Fruit fly (Drosophila melanogaster): ENCODE results near the gene CG11857.
A peak's percentile ranks its signal among the peaks of the same experiment; 100 is the strongest.

CG11857 gene

DNA sequence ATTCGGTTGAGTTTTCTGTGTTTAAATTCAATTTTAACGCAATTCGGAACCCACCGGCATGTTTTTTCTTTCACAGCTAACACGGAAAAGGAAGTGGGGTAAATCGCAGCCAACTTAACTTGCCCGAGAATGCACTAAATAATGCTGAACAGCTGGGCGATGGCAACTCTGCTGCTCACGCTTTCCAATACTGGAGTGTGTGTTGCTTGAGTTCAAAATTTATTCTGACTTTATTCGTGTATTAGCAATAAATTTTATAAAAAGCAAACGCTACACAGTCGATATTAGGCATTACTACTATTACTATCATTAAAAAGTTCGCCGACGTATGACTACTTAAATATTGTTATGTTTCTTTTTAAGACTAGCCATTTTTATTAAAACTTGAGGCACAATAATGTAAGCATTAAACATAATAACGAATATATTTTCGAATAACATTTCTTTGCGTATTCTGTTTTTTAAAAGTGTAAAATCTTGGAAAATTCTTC, 11.3 kb upstream of the CG11857 start, which contains the start of the genes RpS27 and Nup37:
RpS27 (minus strand) TSS at position 136 of the 491 bp plus-strand sequence.
Nup37 (plus strand) TSS at position 280 of the 491 bp plus-strand sequence.
- TF ChIP-seq CG3407 (GFP tag; optimal IDR thresholded peaks at IDR 0.05): peak; percentile 98
- peak; percentile 90 for TF ChIP-seq run (tag; optimal IDR thresholded peaks at IDR 0.05)
- TF ChIP-seq CG13287 (GFP tag; IDR thresholded peaks at IDR 0.05; ENCODE audit: partially characterized antibody): peak; percentile 14; the same call in 1 of the 2 replicates
- no peak for TF ChIP-seq br (optimal IDR thresholded peaks at IDR 0.05)
- TF ChIP-seq sqz (GFP tag; optimal IDR thresholded peaks at IDR 0.05): peak; percentile 98
- peak; percentile 97 for TF ChIP-seq CG4707 (GFP tag; optimal IDR thresholded peaks at IDR 0.05)
- TF ChIP-seq CG3838 (GFP tag; optimal IDR thresholded peaks at IDR 0.05): peak; percentile 98
- TF ChIP-seq CG4282 (GFP tag; optimal IDR thresholded peaks at IDR 0.05): peak; percentile 97
- peak; percentile 90 for TF ChIP-seq Sox102F (GFP tag; optimal IDR thresholded peaks at IDR 0.05)
- TF ChIP-seq zfh2 (GFP tag; optimal IDR thresholded peaks at IDR 0.05): peak; percentile 98
- peak; percentile 100 for TF ChIP-seq CG17912 (GFP tag; optimal IDR thresholded peaks at IDR 0.05)
- peak; percentile 91 for TF ChIP-seq CG14965 (GFP tag; optimal IDR thresholded peaks at IDR 0.05; ENCODE audit: borderline replicate concordance)
- TF ChIP-seq Abd-B (GFP tag; optimal IDR thresholded peaks at IDR 0.05): peak; percentile 93
- peak; percentile 92 for TF ChIP-seq CG2678 (tag; optimal IDR thresholded peaks at IDR 0.05)
- peak; percentile 93 for TF ChIP-seq CG14667 (GFP tag; IDR thresholded peaks at IDR 0.05)
- peak; percentile 94 for TF ChIP-seq Myb (GFP tag; optimal IDR thresholded peaks at IDR 0.05)
- peak; percentile 88 for TF ChIP-seq croc (GFP tag; conservative IDR thresholded peaks at IDR 0.05)
- peak; percentile 97 for TF ChIP-seq fd3F (GFP tag; optimal IDR thresholded peaks at IDR 0.05)
- TF ChIP-seq Sry-β (GFP tag; optimal IDR thresholded peaks at IDR 0.05): peak; percentile 80
- no peak for TF ChIP-seq CG34224 (GFP tag; IDR thresholded peaks at IDR 0.05; ENCODE audit: partially characterized antibody)
- no peak for TF ChIP-seq CG1832 (GFP tag; optimal IDR thresholded peaks at IDR 0.05)
- peak; percentile 98 for TF ChIP-seq fd64A (GFP tag; optimal IDR thresholded peaks at IDR 0.05)
- TF ChIP-seq Adf1 (GFP tag; IDR thresholded peaks at IDR 0.05): peak; percentile 79
- TF ChIP-seq CG16863 (GFP tag; optimal IDR thresholded peaks at IDR 0.05): peak; percentile 98
- TF ChIP-seq CG30020 (tag; optimal IDR thresholded peaks at IDR 0.05): peak; percentile 82
- peak; percentile 84 for TF ChIP-seq Nf-YB (GFP tag; optimal IDR thresholded peaks at IDR 0.05)
- TF ChIP-seq twi (tag; optimal IDR thresholded peaks at IDR 0.05): peak; percentile 93
- TF ChIP-seq cad (GFP tag; optimal IDR thresholded peaks at IDR 0.05): no peak
- TF ChIP-seq CG8924 (tag; optimal IDR thresholded peaks at IDR 0.05): peak; percentile 93
- peak; percentile 77 for TF ChIP-seq Dp (GFP tag; optimal IDR thresholded peaks at IDR 0.05)
- peak; percentile 93 for TF ChIP-seq CG12155 (GFP tag; optimal IDR thresholded peaks at IDR 0.05)
- peak; percentile 94 for TF ChIP-seq Bdp1 (GFP tag; optimal IDR thresholded peaks at IDR 0.05)
- peak; percentile 91 for TF ChIP-seq gem (tag; optimal IDR thresholded peaks at IDR 0.05)
- peak; percentile 98 for TF ChIP-seq CG18599 (GFP tag; optimal IDR thresholded peaks at IDR 0.05)
- peak; percentile 95 for TF ChIP-seq Dek (tag; optimal IDR thresholded peaks at IDR 0.05)
- TF ChIP-seq Asciz (GFP tag; optimal IDR thresholded peaks at IDR 0.05): peak; percentile 98
- peak; percentile 98 for TF ChIP-seq chn (GFP tag; optimal IDR thresholded peaks at IDR 0.05)
- TF ChIP-seq eyg (GFP tag; optimal IDR thresholded peaks at IDR 0.05): peak; percentile 99
- TF ChIP-seq ro (GFP tag; IDR thresholded peaks at IDR 0.05): peak; percentile 94
- TF ChIP-seq CoRest (tag; optimal IDR thresholded peaks at IDR 0.05): peak; percentile 95
- TF ChIP-seq CTCF (GFP tag; optimal IDR thresholded peaks at IDR 0.05): peak; percentile 74
- peak; percentile 97 for TF ChIP-seq btn (GFP tag; optimal IDR thresholded peaks at IDR 0.05)
- peak; percentile 98 for TF ChIP-seq ems (GFP tag; optimal IDR thresholded peaks at IDR 0.05)
- peak; percentile 98 for TF ChIP-seq Vsx1 (GFP tag; optimal IDR thresholded peaks at IDR 0.05)
- no peak for TF ChIP-seq chinmo (GFP tag; IDR thresholded peaks at IDR 0.05; ENCODE audit: partially characterized antibody)
- TF ChIP-seq CG2199 (GFP tag; IDR thresholded peaks at IDR 0.05): peak; percentile 96
- TF ChIP-seq tx (GFP tag; optimal IDR thresholded peaks at IDR 0.05): peak; percentile 97
- peak; percentile 93 for TF ChIP-seq CG11504 (tag; optimal IDR thresholded peaks at IDR 0.05)
- TF ChIP-seq BtbVII (GFP tag; optimal IDR thresholded peaks at IDR 0.05): peak; percentile 99
- TF ChIP-seq H15 (GFP tag; IDR thresholded peaks at IDR 0.05): peak; percentile 97
- peak; percentile 96 for TF ChIP-seq CG13894 (tag; optimal IDR thresholded peaks at IDR 0.05)
